Fruit fly (Drosophila melanogaster) whole organism, prepupa: ENCODE results near the gene Sf3b1.

Experiments
- CG31627 ChIP-seq: fragments of 200-800 bp; sonication (Bioruptor generic); optimal IDR thresholded peaks from 3 replicates; lab custom pipeline; 2016; ENCODE audit warnings: missing biosample characterization, missing genetic modification characterization
- CG6854 ChIP-seq: fragments of 200-800 bp; sonication (Bioruptor generic); optimal IDR thresholded peaks from 2 replicates; lab custom pipeline; 2017; ENCODE audit warnings: missing biosample characterization, mild to moderate bottlenecking, missing genetic modification characterization
- CG7368 ChIP-seq: fragments of 200-800 bp; sonication (Bioruptor generic); optimal IDR thresholded peaks from 3 replicates; lab custom pipeline; 2016; ENCODE audit warnings: missing biosample characterization, missing genetic modification characterization
- Ets96B ChIP-seq: fragments of 200-800 bp; optimal IDR thresholded peaks from 2 replicates; lab custom pipeline; 2019; ENCODE audit warnings: missing biosample characterization, mild to moderate bottlenecking, missing genetic modification characterization, moderate library complexity
- Lpt ChIP-seq: fragments of 200-800 bp; sonication (Bioruptor generic); optimal IDR thresholded peaks from 3 replicates; lab custom pipeline; 2016; ENCODE audit warnings: missing biosample characterization, missing genetic modification characterization
- Smox ChIP-seq: fragments of 200-800 bp; sonication (Bioruptor generic); optimal IDR thresholded peaks from 3 replicates; lab custom pipeline; 2016; ENCODE audit warnings: missing biosample characterization, missing genetic modification characterization
- cyc ChIP-seq: fragments of 200-800 bp; sonication (Bioruptor generic); optimal IDR thresholded peaks from 3 replicates; lab custom pipeline; 2016; ENCODE audit warnings: missing biosample characterization, missing genetic modification characterization
- fd85E ChIP-seq: fragments of 200-800 bp; sonication (Bioruptor generic); optimal IDR thresholded peaks from 3 replicates; lab custom pipeline; 2016; ENCODE audit warnings: missing biosample characterization, missing genetic modification characterization
- salr ChIP-seq, 2 experiments: fragments of 200-800 bp; sonication (Bioruptor generic); optimal IDR thresholded peaks; 3 replicates each; lab custom pipeline; 2016 to 2018; ENCODE audit warnings: missing biosample characterization in 2 of 2, missing genetic modification characterization in 2 of 2, mild to moderate bottlenecking in 1 of 2

DNA sequence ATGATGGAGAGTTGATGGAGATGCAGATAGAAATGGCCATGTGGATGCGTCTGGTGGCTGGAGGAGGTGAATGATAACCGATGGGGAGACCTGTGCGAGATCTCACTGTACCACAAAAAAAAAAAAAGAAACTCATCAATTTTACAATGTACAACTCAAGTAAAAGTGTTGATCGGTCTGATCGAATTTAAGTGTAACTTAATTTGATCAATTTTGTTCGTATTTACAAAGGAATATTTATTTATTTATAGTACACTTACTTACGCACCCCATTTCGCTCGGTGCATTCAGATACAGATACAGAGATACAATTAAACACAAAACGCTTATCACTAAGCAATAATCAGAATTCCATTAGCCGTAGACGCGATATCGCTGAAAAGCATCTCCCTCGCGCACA lies 45.4 kb upstream of the Sf3b1 start:
- no peak for TF ChIP-seq CG6854
- TF ChIP-seq salr (GFP tag; optimal IDR thresholded peaks at IDR 0.05; lab: Kevin White, UChicago) = peak; percentile 28 to 42
- TF ChIP-seq Lpt (GFP tag; lab: Kevin White, UChicago) = no peak
- TF ChIP-seq fd85E (GFP tag; lab: Kevin White, UChicago) = no peak
- TF ChIP-seq Smox = peak; percentile 14
- TF ChIP-seq CG31627 (GFP tag; lab: Kevin White, UChicago) = peak; percentile 45
- TF ChIP-seq CG7368 (GFP tag; lab: Kevin White, UChicago) = no peak
- peak; percentile 40 for TF ChIP-seq cyc
- peak; percentile 51 for TF ChIP-seq Ets96B
